Fruit fly (Drosophila melanogaster) whole organism, embryonic: ENCODE results near the gene IM33.
A peak's percentile ranks its signal among the peaks of the same experiment; 100 is the strongest.

Experiments
- Ada2b ChIP-seq: fragments of 200-800 bp; sonication (Bioruptor generic); IDR thresholded peaks from 2 replicates; pipeline ENCODE4 v1.3.6; 2022; ENCODE audit warnings: missing biosample characterization, missing genetic modification characterization
- CG10274 ChIP-seq: fragments of 200-800 bp; sonication (Bioruptor generic); optimal IDR thresholded peaks from 3 replicates; lab custom pipeline; 2017; ENCODE audit warnings: missing biosample characterization, mild to moderate bottlenecking, missing genetic modification characterization
- CG10431 ChIP-seq: fragments of 200-800 bp; sonication (Bioruptor generic); optimal IDR thresholded peaks from 3 replicates; lab custom pipeline; 2018; ENCODE audit warnings: missing biosample characterization, mild to moderate bottlenecking, missing genetic modification characterization
- CG12299 ChIP-seq: fragments of 200-800 bp; sonication (Bioruptor generic); optimal IDR thresholded peaks from 2 replicates; lab custom pipeline; 2018; ENCODE audit warnings: missing biosample characterization, mild to moderate bottlenecking, missing genetic modification characterization
- CG13123 ChIP-seq: fragments of 200-800 bp; sonication (Bioruptor generic); optimal IDR thresholded peaks from 2 replicates; lab custom pipeline; 2016; ENCODE audit warnings: missing biosample characterization, missing genetic modification characterization
- CG15479 ChIP-seq: fragments of 200-800 bp; sonication (Bioruptor generic); optimal IDR thresholded peaks from 3 replicates; lab custom pipeline; 2019; ENCODE audit warnings: missing biosample characterization, mild to moderate bottlenecking, missing genetic modification characterization, moderate library complexity
- CG1647 ChIP-seq: fragments of 200-800 bp; sonication (Bioruptor generic); optimal IDR thresholded peaks from 3 replicates; lab custom pipeline; 2016; ENCODE audit warnings: missing biosample characterization, missing genetic modification characterization
- CG16815 ChIP-seq: fragments of 200-800 bp; sonication (Bioruptor generic); optimal IDR thresholded peaks from 3 replicates; lab custom pipeline; 2017; ENCODE audit warnings: missing biosample characterization, mild to moderate bottlenecking, missing genetic modification characterization
- CG2202 ChIP-seq: fragments of 200-800 bp; sonication (Bioruptor generic); optimal IDR thresholded peaks from 2 replicates; lab custom pipeline; 2018; ENCODE audit warnings: missing biosample characterization, mild to moderate bottlenecking, missing genetic modification characterization
- CG2678 ChIP-seq: fragments of 200-800 bp; sonication (Bioruptor generic); optimal IDR thresholded peaks from 3 replicates; lab custom pipeline; 2019; ENCODE audit warnings: missing biosample characterization, mild to moderate bottlenecking, missing genetic modification characterization, moderate library complexity
- CG30431 ChIP-seq: fragments of 200-800 bp; sonication (Bioruptor generic); optimal IDR thresholded peaks from 2 replicates; lab custom pipeline; 2017; ENCODE audit warnings: missing biosample characterization, missing genetic modification characterization
- CG3407 ChIP-seq: fragments of 200-800 bp; sonication (Bioruptor generic); optimal IDR thresholded peaks from 2 replicates; lab custom pipeline; 2018; ENCODE audit warnings: missing biosample characterization, mild to moderate bottlenecking, missing genetic modification characterization
- CG3847 ChIP-seq: fragments of 200-800 bp; sonication (Bioruptor generic); IDR thresholded peaks from 2 replicates; pipeline ENCODE4 v1.3.6; 2022; ENCODE audit warnings: missing biosample characterization, missing genetic modification characterization
- CG42726 ChIP-seq: fragments of 200-800 bp; sonication (Bioruptor generic); IDR thresholded peaks from 2 replicates; pipeline ENCODE4 v1.3.6; 2022; ENCODE audit warnings: missing biosample characterization, missing genetic modification characterization; ENCODE audit not compliant: partially characterized antibody
- CG4424 ChIP-seq: fragments of 200-800 bp; sonication (Bioruptor generic); optimal IDR thresholded peaks from 3 replicates; lab custom pipeline; 2016; ENCODE audit warnings: missing biosample characterization, missing genetic modification characterization
- CG4707 ChIP-seq: fragments of 200-800 bp; sonication (Bioruptor generic); optimal IDR thresholded peaks from 2 replicates; lab custom pipeline; 2018; ENCODE audit warnings: missing biosample characterization, mild to moderate bottlenecking, missing genetic modification characterization, moderate library complexity
- CG6272 ChIP-seq: fragments of 200-800 bp; sonication (Bioruptor generic); IDR thresholded peaks from 2 replicates; pipeline ENCODE4 v1.3.6; 2022; ENCODE audit warnings: missing biosample characterization, missing genetic modification characterization
- CG8924 ChIP-seq: fragments of 200-800 bp; optimal IDR thresholded peaks from 3 replicates; lab custom pipeline; 2019; ENCODE audit warnings: missing biosample characterization, mild to moderate bottlenecking, missing genetic modification characterization, moderate library complexity
- CkIIα-i1 ChIP-seq: fragments of 200-800 bp; sonication (Bioruptor generic); IDR thresholded peaks from 2 replicates; pipeline ENCODE4 v1.3.6; 2022; ENCODE audit warnings: missing biosample characterization, missing genetic modification characterization
- Dek ChIP-seq: fragments of 200-800 bp; sonication (Bioruptor generic); optimal IDR thresholded peaks from 3 replicates; lab custom pipeline; 2019; ENCODE audit warnings: missing biosample characterization, mild to moderate bottlenecking, missing genetic modification characterization, moderate library complexity
- Dip2 ChIP-seq: fragments of 200-800 bp; sonication (Bioruptor generic); IDR thresholded peaks from 2 replicates; pipeline ENCODE4 v1.3.6; 2022; ENCODE audit warnings: missing biosample characterization, missing genetic modification characterization
- Elba2 ChIP-seq: fragments of 200-800 bp; sonication (Bioruptor generic); optimal IDR thresholded peaks from 3 replicates; lab custom pipeline; 2016; ENCODE audit warnings: missing biosample characterization, missing genetic modification characterization
- Fer2 ChIP-seq: fragments of 200-800 bp; sonication (Bioruptor generic); optimal IDR thresholded peaks from 2 replicates; lab custom pipeline; 2018; ENCODE audit warnings: missing biosample characterization, mild to moderate bottlenecking, missing genetic modification characterization, moderate library complexity
- Hand ChIP-seq: fragments of 200-800 bp; sonication (Bioruptor generic); optimal IDR thresholded peaks from 2 replicates; lab custom pipeline; 2017; ENCODE audit warnings: mild to moderate bottlenecking, missing biosample characterization, missing genetic modification reagents, missing genetic modification characterization
- HmgD ChIP-seq: fragments of 200-800 bp; sonication (Bioruptor generic); optimal IDR thresholded peaks from 3 replicates; lab custom pipeline; 2016; ENCODE audit warnings: missing biosample characterization, missing genetic modification characterization
- Hsf ChIP-seq: fragments of 200-800 bp; sonication (Bioruptor generic); optimal IDR thresholded peaks from 3 replicates; lab custom pipeline; 2016; ENCODE audit warnings: missing biosample characterization, missing genetic modification characterization
- Meics ChIP-seq: fragments of 200-800 bp; sonication (Bioruptor generic); optimal IDR thresholded peaks from 2 replicates; lab custom pipeline; 2017; ENCODE audit warnings: missing biosample characterization, mild to moderate bottlenecking, missing genetic modification characterization
- Mes4 ChIP-seq: fragments of 200-800 bp; sonication (Bioruptor generic); optimal IDR thresholded peaks from 2 replicates; lab custom pipeline; 2016; ENCODE audit warnings: missing biosample characterization, missing genetic modification characterization
- PHDP ChIP-seq: fragments of 200-800 bp; sonication (Bioruptor generic); optimal IDR thresholded peaks from 3 replicates; lab custom pipeline; 2018; ENCODE audit warnings: missing biosample characterization, mild to moderate bottlenecking, missing genetic modification characterization, moderate library complexity
- Rfx ChIP-seq: fragments of 200-800 bp; sonication (Bioruptor generic); IDR thresholded peaks from 2 replicates; pipeline ENCODE4 v1.3.6; 2022; ENCODE audit warnings: missing biosample characterization, missing genetic modification characterization
- Rx ChIP-seq: fragments of 200-800 bp; sonication (Bioruptor generic); IDR thresholded peaks from 2 replicates; pipeline ENCODE4 v1.3.6; 2022; ENCODE audit warnings: missing biosample characterization, missing genetic modification characterization
- Ssrp ChIP-seq: fragments of 200-800 bp; sonication (Bioruptor generic); optimal IDR thresholded peaks from 2 replicates; lab custom pipeline; 2018; ENCODE audit warnings: missing biosample characterization, mild to moderate bottlenecking, missing genetic modification characterization, moderate library complexity
- bbx ChIP-seq: fragments of 200-800 bp; sonication (Bioruptor generic); IDR thresholded peaks from 2 replicates; pipeline ENCODE4 v1.3.6; 2022; ENCODE audit warnings: missing biosample characterization, missing genetic modification characterization; ENCODE audit not compliant: partially characterized antibody
- bigmax ChIP-seq: fragments of 200-800 bp; sonication (Bioruptor generic); optimal IDR thresholded peaks from 2 replicates; lab custom pipeline; 2018; ENCODE audit warnings: missing biosample characterization, mild to moderate bottlenecking, missing genetic modification characterization
- cg ChIP-seq: fragments of 200-800 bp; sonication (Bioruptor generic); optimal IDR thresholded peaks from 3 replicates; lab custom pipeline; 2019; ENCODE audit warnings: missing biosample characterization, mild to moderate bottlenecking, missing genetic modification characterization, moderate library complexity
- dysf ChIP-seq: fragments of 200-800 bp; sonication (Bioruptor generic); IDR thresholded peaks from 3 replicates; pipeline ENCODE4 v1.3.6; 2022; ENCODE audit warnings: missing biosample characterization, missing genetic modification characterization
- ewg ChIP-seq: fragments of 200-800 bp; sonication (Bioruptor generic); optimal IDR thresholded peaks from 3 replicates; lab custom pipeline; 2017; ENCODE audit warnings: mild to moderate bottlenecking, missing biosample characterization, missing genetic modification reagents, missing genetic modification characterization
- eyg ChIP-seq: fragments of 200-800 bp; sonication (Bioruptor generic); optimal IDR thresholded peaks from 3 replicates; lab custom pipeline; 2016; ENCODE audit warnings: missing biosample characterization, missing genetic modification characterization
- grn ChIP-seq: fragments of 200-800 bp; sonication (Bioruptor generic); optimal IDR thresholded peaks from 3 replicates; lab custom pipeline; 2017; ENCODE audit warnings: missing biosample characterization, missing genetic modification characterization
- gro ChIP-seq: fragments of 200-800 bp; sonication (Bioruptor generic); optimal IDR thresholded peaks from 2 replicates; lab custom pipeline; 2016; ENCODE audit warnings: missing biosample characterization, missing genetic modification characterization
- klu ChIP-seq: fragments of 200-800 bp; sonication (Bioruptor generic); IDR thresholded peaks from 2 replicates; pipeline ENCODE4 v1.3.6; 2022; ENCODE audit warnings: missing biosample characterization, missing genetic modification characterization
- kni ChIP-seq: fragments of 200-800 bp; sonication (Bioruptor generic); optimal IDR thresholded peaks from 3 replicates; lab custom pipeline; 2017; ENCODE audit warnings: mild to moderate bottlenecking, missing biosample characterization, missing genetic modification reagents, missing genetic modification characterization
- lbe ChIP-seq: fragments of 200-800 bp; sonication (Bioruptor generic); optimal IDR thresholded peaks from 2 replicates; lab custom pipeline; 2016; ENCODE audit warnings: missing biosample characterization, mild to moderate bottlenecking, missing genetic modification characterization
- lilli ChIP-seq: fragments of 200-800 bp; sonication (Bioruptor generic); optimal IDR thresholded peaks from 3 replicates; lab custom pipeline; 2016; ENCODE audit warnings: missing biosample characterization, missing genetic modification characterization
- mirr ChIP-seq: fragments of 200-800 bp; sonication (Bioruptor generic); optimal IDR thresholded peaks from 3 replicates; lab custom pipeline; 2018; ENCODE audit warnings: missing biosample characterization, mild to moderate bottlenecking, missing genetic modification characterization
- repo ChIP-seq: fragments of 200-800 bp; sonication (Bioruptor generic); optimal IDR thresholded peaks from 2 replicates; lab custom pipeline; 2016; ENCODE audit warnings: missing biosample characterization, missing genetic modification characterization
- ro ChIP-seq: fragments of 200-800 bp; sonication (Bioruptor generic); IDR thresholded peaks from 2 replicates; pipeline ENCODE4 v1.3.6; 2022; ENCODE audit warnings: missing biosample characterization, missing genetic modification characterization
- slp2 ChIP-seq: fragments of 200-800 bp; sonication (Bioruptor generic); optimal IDR thresholded peaks from 2 replicates; lab custom pipeline; 2016; ENCODE audit warnings: missing biosample characterization, missing genetic modification characterization
- tin ChIP-seq: fragments of 200-800 bp; sonication (Bioruptor generic); optimal IDR thresholded peaks from 3 replicates; lab custom pipeline; 2016; ENCODE audit warnings: missing biosample characterization, missing genetic modification characterization
- vfl ChIP-seq: fragments of 200-800 bp; sonication (Bioruptor generic); optimal IDR thresholded peaks from 2 replicates; lab custom pipeline; 2016; ENCODE audit warnings: missing biosample characterization, missing genetic modification characterization
- vvl ChIP-seq: fragments of 200-800 bp; sonication (Bioruptor generic); IDR thresholded peaks from 2 replicates; pipeline ENCODE4 v1.3.6; 2022; ENCODE audit warnings: missing biosample characterization, missing genetic modification characterization
- zen2 ChIP-seq: fragments of 200-800 bp; sonication (Bioruptor generic); IDR thresholded peaks from 3 replicates; pipeline ENCODE4 v1.3.6; 2022; ENCODE audit warnings: missing biosample characterization, missing genetic modification characterization; ENCODE audit not compliant: partially characterized antibody

Gene IM33

dm6 chr2L:3703260-3703659 lies 6.8 kb upstream of the IM33 start, which contains the start of gene CG2816 (continued):
- 0 out of 2 replicates have a peak, but pooled peaks have one; percentile 15 for TF ChIP-seq Rx (GFP tag; lab: Robert Waterston, UW)
- TF ChIP-seq CG4424 (GFP tag; lab: Kevin White, UChicago) = no peak
- peak; percentile 6 for TF ChIP-seq CG30431 (GFP tag; lab: Kevin White, UChicago)
- no peak for TF ChIP-seq zen2 (GFP tag; lab: Robert Waterston, UW)
- no peak for TF ChIP-seq CG6272 (GFP tag; lab: Robert Waterston, UW)
- peak; percentile 56 for TF ChIP-seq CG16815 (GFP tag; lab: Kevin White, UChicago)
- TF ChIP-seq CG13123 (GFP tag; lab: Kevin White, UChicago) = no peak
- TF ChIP-seq grn = no peak
- no peak for TF ChIP-seq cg (GFP tag; lab: Kevin White, UChicago)
- TF ChIP-seq Hsf (GFP tag; lab: Kevin White, UChicago) = peak; percentile 12
- TF ChIP-seq lbe = peak; percentile 86
- TF ChIP-seq CG1647 (GFP tag; lab: Kevin White, UChicago) = no peak
- TF ChIP-seq ro (GFP tag; lab: Robert Waterston, UW) = no peak
- TF ChIP-seq CG42726 (GFP tag; lab: Robert Waterston, UW) = no peak
- peak; percentile 87; the same call in 1 of the 2 replicates for TF ChIP-seq vvl (GFP tag; lab: Robert Waterston, UW)
- TF ChIP-seq vfl (GFP tag; lab: Kevin White, UChicago) = peak; percentile 89
- no peak for TF ChIP-seq mirr (GFP tag; lab: Kevin White, UChicago)
- TF ChIP-seq Hand (GFP tag; lab: Kevin White, UChicago) = no peak
- peak; percentile 98 for TF ChIP-seq Rfx (GFP tag; lab: Robert Waterston, UW)
- no peak for TF ChIP-seq bbx (GFP tag; lab: Robert Waterston, UW)
- TF ChIP-seq HmgD (GFP tag; lab: Kevin White, UChicago) = peak; percentile 36
- TF ChIP-seq PHDP (tag; lab: Kevin White, UChicago) = peak; percentile 74
- TF ChIP-seq Elba2 = no peak
- TF ChIP-seq gro (GFP tag; lab: Kevin White, UChicago) = peak; percentile 96
- no peak for TF ChIP-seq Ssrp (tag; lab: Kevin White, UChicago)
- peak; percentile 66 for TF ChIP-seq CG2678 (tag; lab: Kevin White, UChicago)
- no peak for TF ChIP-seq CG4707 (GFP tag; lab: Kevin White, UChicago)
- TF ChIP-seq CG3407 (GFP tag; lab: Kevin White, UChicago) = no peak
- peak; percentile 63 for TF ChIP-seq CG12299 (tag; lab: Kevin White, UChicago)
- peak; percentile 36 for TF ChIP-seq Fer2
- TF ChIP-seq CG2202 (tag; lab: Kevin White, UChicago) = no peak
- TF ChIP-seq eyg (GFP tag; lab: Kevin White, UChicago) = no peak
- no peak for TF ChIP-seq bigmax
- peak; percentile 63 for TF ChIP-seq slp2
- TF ChIP-seq klu (GFP tag; lab: Robert Waterston, UW) = peak; percentile 83
- no peak for TF ChIP-seq Mes4 (GFP tag; lab: Kevin White, UChicago)
- peak; percentile 92 for TF ChIP-seq dysf (GFP tag; lab: Robert Waterston, UW)
- TF ChIP-seq lilli (GFP tag; lab: Kevin White, UChicago) = peak; percentile 93
- TF ChIP-seq Ada2b = peak; percentile 49
- TF ChIP-seq repo (GFP tag; lab: Kevin White, UChicago) = peak; percentile 16
- no peak for TF ChIP-seq Dip2 (GFP tag; lab: Robert Waterston, UW)
- no peak for TF ChIP-seq kni (GFP tag; lab: Kevin White, UChicago)
- peak; percentile 89 for TF ChIP-seq CG3847 (GFP tag; lab: Robert Waterston, UW)
- peak; percentile 44 for TF ChIP-seq Meics (GFP tag; lab: Kevin White, UChicago)
- no peak for TF ChIP-seq CG10431 (GFP tag; lab: Kevin White, UChicago)
- TF ChIP-seq CG10274 (GFP tag; lab: Kevin White, UChicago) = peak; percentile 88
- no peak for TF ChIP-seq CG15479 (GFP tag; lab: Kevin White, UChicago)
- peak; percentile 76 for TF ChIP-seq Dek (tag; lab: Kevin White, UChicago)
- TF ChIP-seq tin (GFP tag; lab: Kevin White, UChicago) = peak; percentile 53
- no peak for TF ChIP-seq ewg (GFP tag; lab: Kevin White, UChicago)
- TF ChIP-seq CG8924 (tag; lab: Kevin White, UChicago) = peak; percentile 64
- no peak for TF ChIP-seq CkIIα-i1 (GFP tag; lab: Robert Waterston, UW)
